Worm (Caenorhabditis elegans): Measurements from ENCODE around the gene exh-1.

ce11 chrV:3168650-3169049, 11.8 kb downstream of the exh-1 start, which contains the start of gene C36C5.15:
- TF ChIP-seq ama-1 (optimal IDR thresholded peaks at IDR 0.05) (no peak), unc-62 (GFP tag; optimal IDR thresholded peaks at IDR 0.05) (no peak), ztf-4 (tag; optimal IDR thresholded peaks at IDR 0.05) (no peak), lin-35 (GFP tag; optimal IDR thresholded peaks at IDR 0.05) (no peak), nhr-28 (tag; optimal IDR thresholded peaks at IDR 0.05) (no peak)
